Fruit fly (Drosophila melanogaster): ENCODE results near the gene CG8353.

The CG8353 gene

dm6 chr2L:8204996-8205567 lies 8.8 kb upstream of the CG8353 start, which contains the start of gene SLC5A11 (continued):
- TF ChIP-seq caup (GFP tag; optimal IDR thresholded peaks at IDR 0.05; ENCODE audit: severe bottlenecking) (peak; percentile 100), CG3163 (GFP tag; optimal IDR thresholded peaks at IDR 0.05) (peak; percentile 46), CG13424 (tag; optimal IDR thresholded peaks at IDR 0.05) (peak; percentile 97), tx (GFP tag; optimal IDR thresholded peaks at IDR 0.05) (peak; percentile 79), disco-r (GFP tag; optimal IDR thresholded peaks at IDR 0.05) (peak; percentile 15), CG18476 (GFP tag; optimal IDR thresholded peaks at IDR 0.05) (peak; percentile 99), CG11695 (GFP tag; IDR thresholded peaks at IDR 0.05) (peak; percentile 100), wek (GFP tag; optimal IDR thresholded peaks at IDR 0.05) (peak; percentile 49), tgo (GFP tag; IDR thresholded peaks at IDR 0.05) (peak; percentile 98), Awh (GFP tag; IDR thresholded peaks at IDR 0.05) (peak; percentile 97), p53 (GFP tag; optimal IDR thresholded peaks at IDR 0.05) (peak; percentile 88), pita (GFP tag; optimal IDR thresholded peaks at IDR 0.05) (no peak), CG13296 (GFP tag; optimal IDR thresholded peaks at IDR 0.05) (peak; percentile 98), sr (GFP tag; IDR thresholded peaks at IDR 0.05) (peak; percentile 93), Ptx1 (GFP tag; IDR thresholded peaks at IDR 0.05) (peak; percentile 98), CG17361 (GFP tag; IDR thresholded peaks at IDR 0.05) (peak; percentile 95), CG16779 (GFP tag; IDR thresholded peaks at IDR 0.05) (peak; percentile 88), CG34376 (GFP tag; optimal IDR thresholded peaks at IDR 0.05) (peak; percentile 99), hbn (GFP tag; IDR thresholded peaks at IDR 0.05; ENCODE audit: partially characterized antibody) (no peak), CG17328 (GFP tag; IDR thresholded peaks at IDR 0.05) (peak; percentile 95), Mad (GFP tag; optimal IDR thresholded peaks at IDR 0.05) (peak; percentile 53), CG17829 (tag; optimal IDR thresholded peaks at IDR 0.05) (peak; percentile 97), Sry-δ (GFP tag; optimal IDR thresholded peaks at IDR 0.05) (peak; percentile 75), CG30431 (GFP tag; optimal IDR thresholded peaks at IDR 0.05) (peak; percentile 23), fu2 (GFP tag; optimal IDR thresholded peaks at IDR 0.05) (peak; percentile 68), CG15269 (tag; optimal IDR thresholded peaks at IDR 0.05) (peak; percentile 97), CG32767 (GFP tag; IDR thresholded peaks at IDR 0.05) (peak; percentile 94), aop (GFP tag; IDR thresholded peaks at IDR 0.05) (peak; percentile 34; the same call in 1 of the 2 replicates), ase (GFP tag; IDR thresholded peaks at IDR 0.05) (peak; percentile 95), gfzf (GFP tag; optimal IDR thresholded peaks at IDR 0.05) (peak; percentile 31), CG42726 (GFP tag; IDR thresholded peaks at IDR 0.05; ENCODE audit: partially characterized antibody) (0 out of 2 replicates have a peak, but pooled peaks have one; percentile 55), sqz (GFP tag; optimal IDR thresholded peaks at IDR 0.05) (peak; percentile 89), dimm (GFP tag; IDR thresholded peaks at IDR 0.05) (peak; percentile 95), croc (GFP tag; conservative IDR thresholded peaks at IDR 0.05) (peak; percentile 97), Adf1 (GFP tag; IDR thresholded peaks at IDR 0.05) (peak; percentile 80), CG10321 (GFP tag; IDR thresholded peaks at IDR 0.05) (peak; percentile 74), Doc3 (GFP tag; IDR thresholded peaks at IDR 0.05; ENCODE audit: partially characterized antibody) (no peak), Hand (GFP tag; optimal IDR thresholded peaks at IDR 0.05) (peak; percentile 97), CG13775 (GFP tag; optimal IDR thresholded peaks at IDR 0.05) (peak; percentile 88), B-H2 (GFP tag; optimal IDR thresholded peaks at IDR 0.05) (peak; percentile 88), tll (GFP tag; optimal IDR thresholded peaks at IDR 0.05) (peak in 1 of 2 experiments; percentile 80), CG5180 (GFP tag; optimal IDR thresholded peaks at IDR 0.05) (peak; percentile 91), fd96Cb (tag; optimal IDR thresholded peaks at IDR 0.05) (peak; percentile 99), nau (GFP tag; optimal IDR thresholded peaks at IDR 0.05) (peak; percentile 98), Camta (GFP tag; optimal IDR thresholded peaks at IDR 0.05) (peak; percentile 91), D19B (GFP tag; optimal IDR thresholded peaks at IDR 0.05) (peak; percentile 100), gsb-n (tag; optimal IDR thresholded peaks at IDR 0.05) (peak; percentile 78), gcm2 (GFP tag; optimal IDR thresholded peaks at IDR 0.05) (peak; percentile 89), ewg (GFP tag; optimal IDR thresholded peaks at IDR 0.05) (peak; percentile 83)

Data from whole organism, embryonic.